Fruit fly (Drosophila melanogaster) whole organism, embryonic: ENCODE results near the gene Gale.

Experiments used
- Awh ChIP-seq: fragments of 200-800 bp; sonication (Bioruptor generic); IDR thresholded peaks from 2 replicates; pipeline ENCODE4, ENCODE4 v1.3.6; 2022; ENCODE audit warnings: missing biosample characterization, missing genetic modification characterization
- Bteb2 ChIP-seq: fragments of 200-800 bp; sonication (Bioruptor generic); optimal IDR thresholded peaks from 2 replicates; lab custom pipeline; 2016; ENCODE audit warnings: missing biosample characterization, missing genetic modification characterization
- CG10321 ChIP-seq: fragments of 200-800 bp; sonication (Bioruptor generic); IDR thresholded peaks from 2 replicates; pipeline ENCODE4 v1.3.6; 2022; ENCODE audit warnings: missing biosample characterization, missing genetic modification characterization
- CG12155 ChIP-seq: fragments of 200-800 bp; sonication (Bioruptor generic); optimal IDR thresholded peaks from 3 replicates; lab custom pipeline; 2016; ENCODE audit warnings: missing biosample characterization, missing genetic modification characterization
- CG15073 ChIP-seq: fragments of 200-800 bp; sonication (Bioruptor generic); optimal IDR thresholded peaks from 2 replicates; lab custom pipeline; 2016; ENCODE audit warnings: missing biosample characterization, missing genetic modification characterization
- CG15269 ChIP-seq: fragments of 200-800 bp; sonication (Bioruptor generic); optimal IDR thresholded peaks from 2 replicates; lab custom pipeline; 2018; ENCODE audit warnings: missing biosample characterization, mild to moderate bottlenecking, missing genetic modification characterization, moderate library complexity
- CG17328 ChIP-seq: fragments of 200-800 bp; sonication (Bioruptor generic); IDR thresholded peaks from 2 replicates; pipeline ENCODE4 v1.3.6; 2022; ENCODE audit warnings: missing biosample characterization, missing genetic modification characterization
- CG17568 ChIP-seq: fragments of 200-800 bp; sonication (Bioruptor generic); optimal IDR thresholded peaks from 2 replicates; lab custom pipeline; 2018; ENCODE audit warnings: missing biosample characterization, mild to moderate bottlenecking, missing genetic modification characterization, moderate library complexity
- CG2678 ChIP-seq: fragments of 200-800 bp; sonication (Bioruptor generic); optimal IDR thresholded peaks from 3 replicates; lab custom pipeline; 2019; ENCODE audit warnings: missing biosample characterization, mild to moderate bottlenecking, missing genetic modification characterization, moderate library complexity
- CG32532 ChIP-seq: fragments of 200-800 bp; sonication (Bioruptor generic); IDR thresholded peaks from 2 replicates; pipeline ENCODE4 v1.3.6; 2022; ENCODE audit warnings: missing biosample characterization, missing genetic modification characterization
- CG3847 ChIP-seq: fragments of 200-800 bp; sonication (Bioruptor generic); IDR thresholded peaks from 2 replicates; pipeline ENCODE4 v1.3.6; 2022; ENCODE audit warnings: missing biosample characterization, missing genetic modification characterization
- CG4404 ChIP-seq: fragments of 200-800 bp; sonication (Bioruptor generic); IDR thresholded peaks from 2 replicates; pipeline ENCODE4 v1.3.6; 2022; ENCODE audit warnings: missing biosample characterization, missing genetic modification characterization
- CG4424 ChIP-seq: fragments of 200-800 bp; sonication (Bioruptor generic); optimal IDR thresholded peaks from 3 replicates; lab custom pipeline; 2016; ENCODE audit warnings: missing biosample characterization, missing genetic modification characterization
- CG5953 ChIP-seq: fragments of 200-800 bp; sonication (Bioruptor generic); IDR thresholded peaks from 2 replicates; pipeline ENCODE4 v1.3.6; 2022; ENCODE audit warnings: missing biosample characterization, missing genetic modification characterization
- CG7271 ChIP-seq: fragments of 200-800 bp; sonication (Bioruptor generic); optimal IDR thresholded peaks from 2 replicates; lab custom pipeline; 2018; ENCODE audit warnings: missing biosample characterization, mild to moderate bottlenecking, missing genetic modification characterization, moderate library complexity
- CG9727 ChIP-seq: fragments of 200-800 bp; sonication (Bioruptor generic); optimal IDR thresholded peaks from 3 replicates; lab custom pipeline; 2017; ENCODE audit warnings: missing biosample characterization, mild to moderate bottlenecking, missing genetic modification characterization
- CG9817 ChIP-seq: fragments of 200-800 bp; sonication (Bioruptor generic); optimal IDR thresholded peaks from 2 replicates; lab custom pipeline; 2018; ENCODE audit warnings: missing biosample characterization, mild to moderate bottlenecking, missing genetic modification characterization, moderate library complexity
- CkIIα-i1 ChIP-seq: fragments of 200-800 bp; sonication (Bioruptor generic); IDR thresholded peaks from 2 replicates; pipeline ENCODE4 v1.3.6; 2022; ENCODE audit warnings: missing biosample characterization, missing genetic modification characterization
- Dref ChIP-seq: fragments of 200-800 bp; sonication (Bioruptor generic); IDR thresholded peaks from 2 replicates; pipeline ENCODE4 v1.3.6; 2022; ENCODE audit warnings: missing biosample characterization, missing genetic modification characterization
- Gug ChIP-seq: fragments of 200-800 bp; sonication (Bioruptor generic); IDR thresholded peaks from 4 replicates; pipeline ENCODE4 v1.3.6; 2022; ENCODE audit warnings: missing biosample characterization, missing genetic modification characterization
- Hand ChIP-seq: fragments of 200-800 bp; sonication (Bioruptor generic); optimal IDR thresholded peaks from 2 replicates; lab custom pipeline; 2017; ENCODE audit warnings: mild to moderate bottlenecking, missing biosample characterization, missing genetic modification reagents, missing genetic modification characterization
- Hsf ChIP-seq: fragments of 200-800 bp; sonication (Bioruptor generic); optimal IDR thresholded peaks from 3 replicates; lab custom pipeline; 2016; ENCODE audit warnings: missing biosample characterization, missing genetic modification characterization
- MBD-R2 ChIP-seq: fragments of 200-800 bp; sonication (Bioruptor generic); IDR thresholded peaks from 2 replicates; pipeline ENCODE4 v1.3.6; 2022; ENCODE audit warnings: missing biosample characterization, missing genetic modification characterization
- Rx ChIP-seq: fragments of 200-800 bp; sonication (Bioruptor generic); IDR thresholded peaks from 2 replicates; pipeline ENCODE4 v1.3.6; 2022; ENCODE audit warnings: missing biosample characterization, missing genetic modification characterization
- Ssrp ChIP-seq: fragments of 200-800 bp; sonication (Bioruptor generic); optimal IDR thresholded peaks from 2 replicates; lab custom pipeline; 2018; ENCODE audit warnings: missing biosample characterization, mild to moderate bottlenecking, missing genetic modification characterization, moderate library complexity
- Taf1 ChIP-seq: fragments of 200-800 bp; sonication (Bioruptor generic); IDR thresholded peaks from 2 replicates; pipeline ENCODE4 v1.3.6; 2022; ENCODE audit warnings: missing biosample characterization, missing genetic modification characterization
- amos ChIP-seq: fragments of 200-800 bp; sonication (Bioruptor generic); IDR thresholded peaks from 2 replicates; pipeline ENCODE4 v1.3.6; 2022; ENCODE audit warnings: missing biosample characterization, missing genetic modification characterization; ENCODE audit not compliant: partially characterized antibody
- aop ChIP-seq: fragments of 200-800 bp; sonication (Bioruptor generic); IDR thresholded peaks from 2 replicates; pipeline ENCODE4 v1.3.6; 2022; ENCODE audit warnings: missing biosample characterization, missing genetic modification characterization
- ap ChIP-seq: fragments of 200-800 bp; sonication (Bioruptor generic); IDR thresholded peaks from 2 replicates; pipeline ENCODE4 v1.3.6; 2022; ENCODE audit warnings: missing biosample characterization, missing genetic modification characterization
- ase ChIP-seq: fragments of 200-800 bp; sonication (Bioruptor generic); IDR thresholded peaks from 3 replicates; pipeline ENCODE4 v1.3.6; 2022; ENCODE audit warnings: missing biosample characterization, missing genetic modification characterization
- ash1 ChIP-seq: fragments of 200-800 bp; sonication (Bioruptor generic); optimal IDR thresholded peaks from 2 replicates; lab custom pipeline; 2018; ENCODE audit warnings: missing biosample characterization, mild to moderate bottlenecking, missing genetic modification characterization
- cato ChIP-seq: fragments of 200-800 bp; sonication (Bioruptor generic); optimal IDR thresholded peaks from 2 replicates; lab custom pipeline; 2016; ENCODE audit warnings: missing biosample characterization, missing genetic modification characterization, borderline replicate concordance
- ems ChIP-seq: fragments of 200-800 bp; sonication (Bioruptor generic); optimal IDR thresholded peaks from 3 replicates; lab custom pipeline; 2016; ENCODE audit warnings: missing biosample characterization, missing genetic modification characterization
- fu2 ChIP-seq: fragments of 200-800 bp; sonication (Bioruptor generic); optimal IDR thresholded peaks from 2 replicates; lab custom pipeline; 2016; ENCODE audit warnings: missing biosample characterization, missing genetic modification characterization
- gce ChIP-seq: fragments of 200-800 bp; sonication (Bioruptor generic); IDR thresholded peaks from 3 replicates; pipeline ENCODE4 v1.3.6; 2022; ENCODE audit warnings: missing biosample characterization, missing genetic modification characterization
- gsb-n ChIP-seq: fragments of 200-800 bp; sonication (Bioruptor generic); optimal IDR thresholded peaks from 3 replicates; lab custom pipeline; 2018; ENCODE audit warnings: missing biosample characterization, mild to moderate bottlenecking, missing genetic modification characterization
- her ChIP-seq: fragments of 200-800 bp; sonication (Bioruptor generic); optimal IDR thresholded peaks from 2 replicates; lab custom pipeline; 2016; ENCODE audit warnings: missing biosample characterization, missing genetic modification characterization
- jing ChIP-seq: fragments of 200-800 bp; sonication (Bioruptor generic); optimal IDR thresholded peaks from 2 replicates; lab custom pipeline; 2018; ENCODE audit warnings: missing biosample characterization, mild to moderate bottlenecking, missing genetic modification characterization
- lmd ChIP-seq: fragments of 200-800 bp; sonication (Bioruptor generic); IDR thresholded peaks from 2 replicates; pipeline ENCODE4 v1.3.6; 2022; ENCODE audit warnings: missing biosample characterization, missing genetic modification characterization
- pb ChIP-seq: fragments of 200-800 bp; sonication (Bioruptor generic); optimal IDR thresholded peaks from 3 replicates; lab custom pipeline; 2016; ENCODE audit warnings: missing biosample characterization, missing genetic modification characterization
- pita ChIP-seq: fragments of 200-800 bp; sonication (Bioruptor generic); optimal IDR thresholded peaks from 2 replicates; lab custom pipeline; 2017; ENCODE audit warnings: missing biosample characterization, mild to moderate bottlenecking, missing genetic modification characterization
- slbo ChIP-seq: fragments of 200-800 bp; sonication (Bioruptor generic); IDR thresholded peaks from 2 replicates; pipeline ENCODE4 v1.3.6; 2022; ENCODE audit warnings: missing biosample characterization, missing genetic modification characterization
- trem ChIP-seq: fragments of 200-800 bp; optimal IDR thresholded peaks from 3 replicates; lab custom pipeline; 2019; ENCODE audit warnings: missing biosample characterization, mild to moderate bottlenecking, missing genetic modification characterization, moderate library complexity
- tx ChIP-seq: fragments of 200-800 bp; sonication (Bioruptor generic); optimal IDR thresholded peaks from 2 replicates; lab custom pipeline; 2016; ENCODE audit warnings: missing biosample characterization, missing genetic modification characterization
- vfl ChIP-seq: fragments of 200-800 bp; sonication (Bioruptor generic); optimal IDR thresholded peaks from 2 replicates; lab custom pipeline; 2016; ENCODE audit warnings: missing biosample characterization, missing genetic modification characterization
- vvl ChIP-seq: fragments of 200-800 bp; sonication (Bioruptor generic); IDR thresholded peaks from 2 replicates; pipeline ENCODE4 v1.3.6; 2022; ENCODE audit warnings: missing biosample characterization, missing genetic modification characterization
- wek ChIP-seq: fragments of 200-800 bp; sonication (Bioruptor generic); optimal IDR thresholded peaks from 3 replicates; lab custom pipeline; 2018; ENCODE audit warnings: missing biosample characterization, mild to moderate bottlenecking, missing genetic modification characterization, moderate library complexity
- zf30C ChIP-seq: fragments of 200-800 bp; sonication (Bioruptor generic); optimal IDR thresholded peaks from 3 replicates; lab custom pipeline; 2018; ENCODE audit warnings: missing biosample characterization, mild to moderate bottlenecking, missing genetic modification characterization
- zfh1 ChIP-seq: fragments of 200-800 bp; sonication (Bioruptor generic); IDR thresholded peaks from 3 replicates; pipeline ENCODE4 v1.3.6; 2022; ENCODE audit warnings: missing biosample characterization, missing genetic modification characterization

Gale gene

DNA sequence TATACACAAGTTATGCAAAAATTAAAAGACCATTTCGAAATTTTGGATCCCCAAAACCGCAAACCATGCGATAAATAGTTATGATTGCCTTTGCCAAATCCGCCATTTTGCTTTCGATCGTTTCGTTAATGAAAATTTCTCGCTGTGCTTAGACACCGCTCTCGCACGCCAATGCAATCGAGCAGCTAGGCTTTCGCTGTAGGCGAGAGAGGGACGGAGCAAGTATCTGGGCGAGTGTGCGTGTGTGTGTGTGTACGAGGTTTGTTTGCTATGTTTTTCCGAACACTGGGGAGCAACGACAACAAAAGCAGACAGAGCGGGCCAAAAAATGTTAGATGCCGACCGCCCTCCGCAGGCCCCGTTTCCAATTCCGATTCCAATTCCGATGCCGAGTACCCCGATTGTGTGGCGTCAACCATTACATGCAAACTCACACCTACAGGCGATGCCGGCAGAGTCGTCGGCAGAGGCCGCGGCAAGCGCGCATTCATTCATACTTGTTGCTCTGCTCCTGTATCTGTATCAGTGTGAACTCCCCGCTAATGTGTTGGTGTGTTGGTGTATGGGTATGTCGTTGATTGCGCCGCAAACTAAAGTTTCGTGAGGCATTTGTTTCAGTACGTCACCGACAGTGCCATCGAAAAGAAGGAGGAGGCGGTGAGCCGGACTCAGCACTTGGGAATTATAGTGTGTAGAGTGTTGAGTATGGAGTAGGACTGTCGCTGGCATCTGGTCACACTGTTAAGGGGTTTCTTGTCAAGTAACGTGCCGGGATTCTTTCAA is 20.3 kb upstream of the Gale start (continued):
- TF ChIP-seq pb = peak; percentile 38
- TF ChIP-seq jing (GFP tag; lab: Kevin White, UChicago) = no peak
- peak; percentile 46; the same call in 1 of the 2 replicates for TF ChIP-seq CG10321
- no peak for TF ChIP-seq pita (GFP tag; lab: Kevin White, UChicago)
- peak; percentile 37 for TF ChIP-seq Hsf (GFP tag; lab: Kevin White, UChicago)
- peak; percentile 4 for TF ChIP-seq trem
- TF ChIP-seq Rx (GFP tag; lab: Robert Waterston, UW) = peak; percentile 47; the same call in 1 of the 2 replicates
- TF ChIP-seq CG15073 (GFP tag; lab: Kevin White, UChicago) = no peak
- TF ChIP-seq cato (GFP tag; lab: Kevin White, UChicago) = no peak
- TF ChIP-seq gsb-n (tag; lab: Kevin White, UChicago) = no peak
- TF ChIP-seq CG9727 (GFP tag; lab: Kevin White, UChicago) = peak; percentile 5
- TF ChIP-seq slbo (GFP tag; lab: Robert Waterston, UW) = peak; percentile 84
- peak; percentile 30; the same call in 1 of the 2 replicates for TF ChIP-seq MBD-R2 (GFP tag; lab: Robert Waterston, UW)
- 0 out of 2 replicates have a peak, but pooled peaks have one; percentile 33 for TF ChIP-seq ap (GFP tag; lab: Robert Waterston, UW)
- peak; percentile 64 for TF ChIP-seq Hand
- TF ChIP-seq CG4424 (GFP tag; lab: Kevin White, UChicago) = no peak
- peak; percentile 30 for TF ChIP-seq CG2678
- peak; percentile 48 for TF ChIP-seq CG32532 (GFP tag; lab: Robert Waterston, UW)
- TF ChIP-seq lmd (GFP tag; lab: Robert Waterston, UW) = peak; percentile 70
- peak; percentile 39; the same call in 1 of the 2 replicates for TF ChIP-seq CG4404 (GFP tag; lab: Robert Waterston, UW)
- TF ChIP-seq CG15269 = peak; percentile 31
- TF ChIP-seq CG7271 (tag; lab: Kevin White, UChicago) = no peak
- peak; percentile 51 for TF ChIP-seq CG9817 (tag; lab: Kevin White, UChicago)
- peak; percentile 57; the same call in 1 of the 2 replicates for TF ChIP-seq CG3847 (GFP tag; lab: Robert Waterston, UW)
- peak; percentile 20 for TF ChIP-seq fu2
- TF ChIP-seq CG17568 (GFP tag; lab: Kevin White, UChicago) = no peak
- TF ChIP-seq vvl (GFP tag; lab: Robert Waterston, UW) = peak; percentile 68
- TF ChIP-seq CG17328 (GFP tag; lab: Robert Waterston, UW) = peak; percentile 28; the same call in 1 of the 2 replicates
- TF ChIP-seq amos = peak; percentile 45; the same call in 1 of the 2 replicates
- TF ChIP-seq Bteb2 (GFP tag; lab: Kevin White, UChicago) = no peak
- peak; percentile 52; the same call in 2 of the 3 replicates for TF ChIP-seq ase (GFP tag; lab: Robert Waterston, UW)
- TF ChIP-seq gce (GFP tag; lab: Robert Waterston, UW) = no peak
- TF ChIP-seq CkIIα-i1 (GFP tag; lab: Robert Waterston, UW) = no peak
- TF ChIP-seq zfh1 (GFP tag; lab: Robert Waterston, UW) = peak; percentile 57; the same call in 1 of the 3 replicates
- peak; percentile 17 for TF ChIP-seq Ssrp (tag; lab: Kevin White, UChicago)
- TF ChIP-seq Taf1 (GFP tag; lab: Robert Waterston, UW) = no peak
- TF ChIP-seq Gug (GFP tag; lab: Robert Waterston, UW) = peak; percentile 76; the same call in 1 of the 4 replicates
- TF ChIP-seq CG5953 (GFP tag; lab: Robert Waterston, UW) = 0 out of 2 replicates have a peak, but pooled peaks have one; percentile 18
- TF ChIP-seq CG12155 (GFP tag; lab: Kevin White, UChicago) = no peak
- no peak for TF ChIP-seq wek (GFP tag; lab: Kevin White, UChicago)
- TF ChIP-seq Awh (GFP tag; lab: Robert Waterston, UW) = peak; percentile 36
- 0 out of 2 replicates have a peak, but pooled peaks have one; percentile 35 for TF ChIP-seq Dref (GFP tag; lab: Robert Waterston, UW)
- no peak for TF ChIP-seq ems (GFP tag; lab: Kevin White, UChicago)
- TF ChIP-seq aop (GFP tag; lab: Robert Waterston, UW) = peak; percentile 68; the same call in 1 of the 2 replicates
- peak; percentile 52 for TF ChIP-seq tx (GFP tag; lab: Kevin White, UChicago)
- no peak for TF ChIP-seq vfl (GFP tag; lab: Kevin White, UChicago)
- peak; percentile 87 for TF ChIP-seq ash1 (GFP tag; lab: Kevin White, UChicago)
- TF ChIP-seq her = peak; percentile 56
- peak; percentile 83 for TF ChIP-seq zf30C
